Worm (Caenorhabditis elegans): ENCODE data around the gene nhr-111.

Gene nhr-111

DNA sequence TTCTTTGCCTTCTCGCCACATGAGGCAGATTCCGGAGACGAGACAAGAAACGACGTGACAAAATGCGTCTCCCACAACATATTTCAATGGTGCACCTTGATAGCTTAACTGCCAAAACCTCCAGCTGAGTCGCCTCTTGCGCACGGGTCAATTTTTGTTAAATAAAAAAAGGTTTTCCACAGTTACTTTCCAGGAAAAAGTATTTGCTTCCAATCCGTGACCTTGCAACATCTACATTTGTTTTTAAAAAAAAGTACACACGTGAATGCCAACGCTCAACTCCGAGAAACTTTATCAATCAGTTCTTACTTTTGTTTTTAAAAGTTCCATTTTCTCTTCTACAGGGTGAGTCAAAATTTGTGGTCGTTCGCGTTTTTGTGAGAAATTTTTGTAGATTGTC lies 30.4 kb downstream of the nhr-111 start, which contains the start of gene F22B8.7:
Gene F22B8.7, plus strand, starts transcription at position 301 of the 400 bp plus-strand sequence.
- TF ChIP-seq unc-62 (GFP tag; optimal IDR thresholded peaks at IDR 0.05): no peak

DNA sequence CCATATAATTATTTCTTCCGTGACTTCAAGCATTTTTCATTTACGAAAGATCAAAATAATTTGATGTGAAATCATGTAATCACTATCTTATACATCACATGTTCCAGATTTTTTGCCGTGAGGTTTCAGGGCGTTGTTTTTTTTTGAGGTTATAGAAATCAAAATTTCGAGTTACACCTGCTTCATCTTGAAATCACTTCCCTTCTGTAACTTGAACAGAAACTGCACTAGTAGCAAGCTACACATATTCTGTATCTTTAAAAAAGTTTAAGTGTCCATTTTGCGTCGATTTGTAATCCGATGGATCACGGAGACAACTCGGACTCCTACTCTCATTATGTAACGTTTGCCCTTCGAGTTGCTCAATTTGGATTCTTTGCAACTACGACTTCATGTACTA lies 34.0 kb downstream of the nhr-111 start, which contains the start of gene F22B8.3:
Gene F22B8.3, plus strand, starts transcription at position 301 of the 400 bp plus-strand sequence.
- no peak for TF ChIP-seq unc-62 (GFP tag; optimal IDR thresholded peaks at IDR 0.05)

DNA sequence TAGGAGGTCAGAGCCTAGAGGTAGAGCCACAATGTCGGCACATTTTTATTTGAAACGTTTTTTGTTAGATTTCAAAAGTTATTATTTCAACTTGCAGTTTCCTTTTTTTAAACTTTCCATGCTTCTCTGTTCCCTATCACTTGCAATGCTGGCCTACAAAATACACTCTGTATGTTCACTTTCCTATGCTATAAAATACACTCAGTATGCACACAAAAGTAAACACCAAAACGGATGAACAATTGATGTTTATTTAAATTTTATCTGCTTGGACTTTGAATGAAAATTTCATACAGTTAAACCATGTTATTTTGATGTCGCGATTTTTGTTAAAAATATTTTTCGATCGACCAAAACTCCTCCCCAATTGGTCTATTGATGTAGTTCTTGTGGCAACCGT lies 44.0 kb downstream of the nhr-111 start:
- TF ChIP-seq unc-62 (GFP tag; optimal IDR thresholded peaks at IDR 0.05): no peak

DNA sequence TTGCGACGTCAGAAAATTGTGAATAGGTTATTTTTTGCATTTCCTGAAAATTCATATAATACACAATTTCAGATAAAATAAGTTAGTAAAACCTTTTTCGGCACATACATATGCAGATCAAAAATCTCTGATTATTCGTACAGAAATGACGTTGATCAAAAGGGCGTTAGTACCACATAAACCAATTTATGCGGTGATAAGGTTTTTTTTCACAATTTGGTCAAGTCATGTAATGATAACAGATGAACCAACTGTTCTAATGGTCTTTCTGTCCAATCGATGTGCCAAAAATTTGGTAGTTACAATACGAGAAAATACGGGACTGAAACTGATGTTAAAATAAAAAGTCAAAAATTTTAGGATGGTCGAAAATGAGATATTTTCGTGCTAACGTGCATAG lies 44.6 kb downstream of the nhr-111 start:
- no peak for TF ChIP-seq unc-62 (GFP tag; optimal IDR thresholded peaks at IDR 0.05)

DNA sequence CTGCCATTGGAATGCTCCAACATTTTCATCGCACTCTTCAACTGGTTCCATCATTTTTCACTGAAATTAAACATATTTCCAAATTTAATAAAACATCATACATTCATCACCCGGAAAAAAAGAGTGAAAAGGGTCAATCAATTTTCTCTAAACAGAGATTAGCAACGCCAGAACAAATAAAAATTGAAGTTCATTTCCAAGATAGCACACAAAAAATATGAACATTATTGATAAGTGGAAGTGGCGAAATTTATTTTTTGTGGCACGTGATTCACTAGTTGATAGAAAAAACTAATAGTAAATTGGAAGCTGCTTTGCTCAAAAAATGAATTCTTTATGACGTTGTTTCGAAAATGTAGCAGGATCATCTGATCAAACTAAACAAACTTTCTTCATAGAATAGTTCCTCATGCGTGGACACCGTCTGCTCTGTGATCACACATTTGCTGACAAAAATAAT lies 49.4 kb downstream of the nhr-111 start, which contains the start of the genes F14H3.12 and srj-29:
Gene F14H3.12, minus strand, starts transcription at position 74 of the 460 bp plus-strand sequence.
Gene srj-29, plus strand, starts transcription at position 410 of the 460 bp plus-strand sequence.
- TF ChIP-seq unc-62 (GFP tag; optimal IDR thresholded peaks at IDR 0.05): no peak

DNA sequence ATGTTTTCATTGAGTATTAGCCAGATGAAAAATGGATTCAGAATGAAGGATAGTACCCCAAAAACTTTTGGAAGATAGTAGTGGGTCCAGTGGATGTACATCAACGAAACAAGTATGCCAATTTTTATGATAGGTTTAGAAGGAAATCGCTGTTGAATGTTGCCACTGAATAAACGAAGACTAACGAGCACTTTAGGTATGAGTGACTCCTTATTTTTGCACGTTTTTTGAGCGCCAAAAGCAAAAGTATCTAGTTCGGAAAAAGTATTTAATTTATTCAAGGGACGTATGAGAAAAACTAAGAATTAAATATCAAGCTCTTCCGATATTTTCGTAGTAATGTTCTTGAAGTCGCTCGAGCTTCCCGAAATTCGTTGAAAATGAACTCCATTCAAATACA lies 50.8 kb downstream of the nhr-111 start, which contains the start of gene srj-10:
Gene srj-10, minus strand, starts transcription at position 101 of the 400 bp plus-strand sequence.
- no peak for TF ChIP-seq unc-62 (GFP tag; optimal IDR thresholded peaks at IDR 0.05)

Data from whole organism, dauer.